Fruit fly (Drosophila melanogaster) S2 (cell line): ENCODE measurements around the gene CG3434.

Experiments used
- CG8478 ChIP-seq: fragments of >200 bp; optimal IDR thresholded peaks from 2 replicates; lab custom pipeline; 2018
- CTCF ChIP-seq, 2 experiments: fragments of >200 bp; optimal IDR thresholded peaks; 2 replicates each; lab custom pipeline; 2018

- TF ChIP-seq CG8478 (no peak), CTCF (optimal IDR thresholded peaks at IDR 0.05; lab: Kevin White, UChicago) (no peak)
Observed at dm6 chr3L:9492115-9492514, 31.5 kb upstream of the CG3434 start, which contains the start of gene CG32037.
